Fruit fly (Drosophila melanogaster) whole organism, embryonic: ENCODE measurements around the gene CG1231.

Experiments
- Abd-B ChIP-seq: fragments of 200-800 bp; sonication (Bioruptor generic); optimal IDR thresholded peaks from 2 replicates; lab custom pipeline; 2018; ENCODE audit warnings: missing biosample characterization, mild to moderate bottlenecking, missing genetic modification characterization, moderate library complexity
- Ada2b ChIP-seq: fragments of 200-800 bp; sonication (Bioruptor generic); IDR thresholded peaks from 2 replicates; pipeline ENCODE4 v1.3.6; 2022; ENCODE audit warnings: missing biosample characterization, missing genetic modification characterization
- B-H2 ChIP-seq: fragments of 200-800 bp; sonication (Bioruptor generic); optimal IDR thresholded peaks from 2 replicates; lab custom pipeline; 2018; ENCODE audit warnings: missing biosample characterization, mild to moderate bottlenecking, missing genetic modification characterization
- Bteb2 ChIP-seq: fragments of 200-800 bp; sonication (Bioruptor generic); optimal IDR thresholded peaks from 2 replicates; lab custom pipeline; 2016; ENCODE audit warnings: missing biosample characterization, missing genetic modification characterization
- CG10267 ChIP-seq: fragments of 200-800 bp; sonication (Bioruptor generic); optimal IDR thresholded peaks from 2 replicates; lab custom pipeline; 2018; ENCODE audit warnings: missing biosample characterization, mild to moderate bottlenecking, missing genetic modification characterization, moderate library complexity
- CG10321 ChIP-seq: fragments of 200-800 bp; sonication (Bioruptor generic); IDR thresholded peaks from 2 replicates; pipeline ENCODE4 v1.3.6; 2022; ENCODE audit warnings: missing biosample characterization, missing genetic modification characterization
- CG12236 ChIP-seq: fragments of 200-800 bp; sonication (Bioruptor generic); optimal IDR thresholded peaks from 2 replicates; lab custom pipeline; 2016; ENCODE audit warnings: missing biosample characterization, missing genetic modification characterization
- CG12659 ChIP-seq: fragments of 200-800 bp; sonication (Bioruptor generic); optimal IDR thresholded peaks from 3 replicates; lab custom pipeline; 2017; ENCODE audit warnings: mild to moderate bottlenecking, missing biosample characterization, missing genetic modification reagents, missing genetic modification characterization
- CG13894 ChIP-seq: fragments of 200-800 bp; sonication (Bioruptor generic); optimal IDR thresholded peaks from 3 replicates; lab custom pipeline; 2018; ENCODE audit warnings: missing biosample characterization, mild to moderate bottlenecking, missing genetic modification characterization, moderate library complexity
- CG14860 ChIP-seq: fragments of 200-800 bp; sonication (Bioruptor generic); IDR thresholded peaks from 3 replicates; pipeline ENCODE4 v1.3.6; 2022; ENCODE audit warnings: missing biosample characterization, missing genetic modification characterization; ENCODE audit not compliant: partially characterized antibody
- CG1647 ChIP-seq: fragments of 200-800 bp; sonication (Bioruptor generic); optimal IDR thresholded peaks from 3 replicates; lab custom pipeline; 2016; ENCODE audit warnings: missing biosample characterization, missing genetic modification characterization
- CG16779 ChIP-seq: fragments of 200-800 bp; sonication (Bioruptor generic); IDR thresholded peaks from 2 replicates; pipeline ENCODE4 v1.3.6; 2022; ENCODE audit warnings: missing biosample characterization, missing genetic modification characterization
- CG17829 ChIP-seq: fragments of 200-800 bp; optimal IDR thresholded peaks from 2 replicates; lab custom pipeline; 2019; ENCODE audit warnings: missing biosample characterization, mild to moderate bottlenecking, missing genetic modification characterization, moderate library complexity
- CG2712 ChIP-seq: fragments of 200-800 bp; optimal IDR thresholded peaks from 3 replicates; lab custom pipeline; 2019; ENCODE audit warnings: missing biosample characterization, mild to moderate bottlenecking, missing genetic modification characterization, moderate library complexity
- CG33557 ChIP-seq: fragments of 200-800 bp; sonication (Bioruptor generic); optimal IDR thresholded peaks from 2 replicates; lab custom pipeline; 2019; ENCODE audit warnings: missing biosample characterization, mild to moderate bottlenecking, missing genetic modification characterization, moderate library complexity
- CG42726 ChIP-seq: fragments of 200-800 bp; sonication (Bioruptor generic); IDR thresholded peaks from 2 replicates; pipeline ENCODE4 v1.3.6; 2022; ENCODE audit warnings: missing biosample characterization, missing genetic modification characterization; ENCODE audit not compliant: partially characterized antibody
- CG6765 ChIP-seq: fragments of 200-800 bp; sonication (Bioruptor generic); optimal IDR thresholded peaks from 3 replicates; lab custom pipeline; 2017; ENCODE audit warnings: missing biosample characterization, mild to moderate bottlenecking, missing genetic modification characterization
- CG7357 ChIP-seq: fragments of 200-800 bp; sonication (Bioruptor generic); IDR thresholded peaks from 3 replicates; pipeline ENCODE4 v1.3.6; 2022; ENCODE audit warnings: missing biosample characterization, missing genetic modification characterization
- CG9817 ChIP-seq: fragments of 200-800 bp; sonication (Bioruptor generic); optimal IDR thresholded peaks from 2 replicates; lab custom pipeline; 2018; ENCODE audit warnings: missing biosample characterization, mild to moderate bottlenecking, missing genetic modification characterization, moderate library complexity
- Ets65A ChIP-seq: fragments of 200-800 bp; sonication (Bioruptor generic); peaks from one replicate; lab custom pipeline; 2016; ENCODE audit warnings: missing biosample characterization, missing genetic modification characterization
- Gug ChIP-seq: fragments of 200-800 bp; sonication (Bioruptor generic); IDR thresholded peaks from 4 replicates; pipeline ENCODE4 v1.3.6; 2022; ENCODE audit warnings: missing biosample characterization, missing genetic modification characterization
- H2.0 ChIP-seq: fragments of 200-800 bp; sonication (Bioruptor generic); IDR thresholded peaks from 2 replicates; pipeline ENCODE4 v1.3.6; 2022; ENCODE audit warnings: missing biosample characterization, missing genetic modification characterization
- HmgZ ChIP-seq: fragments of 200-800 bp; sonication (Bioruptor generic); optimal IDR thresholded peaks from 2 replicates; lab custom pipeline; 2018; ENCODE audit warnings: missing biosample characterization, mild to moderate bottlenecking, missing genetic modification characterization
- Max ChIP-seq: fragments of 200-800 bp; sonication (Bioruptor generic); optimal IDR thresholded peaks from 2 replicates; lab custom pipeline; 2016; ENCODE audit warnings: missing biosample characterization, mild to moderate bottlenecking, missing genetic modification characterization
- Med ChIP-seq: fragments of 200-800 bp; sonication (Bioruptor generic); peaks from one replicate; lab custom pipeline; 2016; ENCODE audit warnings: missing biosample characterization, missing genetic modification characterization, mild to moderate bottlenecking, inconsistent platforms, moderate library complexity
- NC2β ChIP-seq: fragments of 200-800 bp; sonication (Bioruptor generic); optimal IDR thresholded peaks from 2 replicates; lab custom pipeline; 2016; ENCODE audit warnings: missing biosample characterization, missing genetic modification characterization
- Oli ChIP-seq: fragments of 200-800 bp; sonication (Bioruptor generic); optimal IDR thresholded peaks from 2 replicates; lab custom pipeline; 2018; ENCODE audit warnings: missing biosample characterization, mild to moderate bottlenecking, missing genetic modification characterization, moderate library complexity
- Pdp1 ChIP-seq, 2 experiments: fragments of 200-800 bp; sonication (Bioruptor generic); optimal IDR thresholded peaks; 3 replicates each; lab custom pipeline; 2016; ENCODE audit warnings: missing biosample characterization in 2 of 2, missing genetic modification characterization in 2 of 2, mild to moderate bottlenecking in 1 of 2, moderate library complexity in 1 of 2
- Sry-δ ChIP-seq: fragments of 200-800 bp; sonication (Bioruptor generic); optimal IDR thresholded peaks from 2 replicates; lab custom pipeline; 2016; ENCODE audit warnings: missing biosample characterization, missing genetic modification characterization
- TFAM ChIP-seq: fragments of 200-800 bp; sonication (Bioruptor generic); optimal IDR thresholded peaks from 2 replicates; lab custom pipeline; 2017; ENCODE audit warnings: missing biosample characterization, missing genetic modification characterization, inconsistent platforms
- Usf ChIP-seq: fragments of 200-800 bp; sonication (Bioruptor generic); optimal IDR thresholded peaks from 2 replicates; lab custom pipeline; 2017; ENCODE audit warnings: missing genotype, missing biosample characterization, missing genetic modification characterization
- Xbp1 ChIP-seq: fragments of 200-800 bp; sonication (Bioruptor generic); optimal IDR thresholded peaks from 3 replicates; lab custom pipeline; 2016; ENCODE audit warnings: missing biosample characterization, mild to moderate bottlenecking, missing genetic modification characterization
- ac ChIP-seq: fragments of 200-800 bp; sonication (Bioruptor generic); optimal IDR thresholded peaks from 3 replicates; lab custom pipeline; 2017; ENCODE audit warnings: missing biosample characterization, mild to moderate bottlenecking, missing genetic modification characterization
- bbx ChIP-seq: fragments of 200-800 bp; sonication (Bioruptor generic); IDR thresholded peaks from 2 replicates; pipeline ENCODE4 v1.3.6; 2022; ENCODE audit warnings: missing biosample characterization, missing genetic modification characterization; ENCODE audit not compliant: partially characterized antibody
- cad ChIP-seq: fragments of >200 bp; optimal IDR thresholded peaks from 2 replicates; lab custom pipeline; 2017; ENCODE audit warnings: missing biosample characterization, missing genetic modification characterization
- cwo ChIP-seq: fragments of 200-800 bp; sonication (Bioruptor generic); optimal IDR thresholded peaks from 3 replicates; lab custom pipeline; 2017; ENCODE audit warnings: missing biosample characterization, missing genetic modification characterization, mild to moderate bottlenecking, moderate library complexity, missing genetic modification reagents
- dm ChIP-seq: fragments of 200-800 bp; sonication (Bioruptor generic); optimal IDR thresholded peaks from 3 replicates; lab custom pipeline; 2016; ENCODE audit warnings: missing biosample characterization, missing genetic modification characterization
- ems ChIP-seq: fragments of 200-800 bp; sonication (Bioruptor generic); optimal IDR thresholded peaks from 3 replicates; lab custom pipeline; 2016; ENCODE audit warnings: missing biosample characterization, missing genetic modification characterization
- gfzf ChIP-seq: fragments of 200-800 bp; sonication (Bioruptor generic); optimal IDR thresholded peaks from 2 replicates; lab custom pipeline; 2016; ENCODE audit warnings: missing biosample characterization, mild to moderate bottlenecking, missing genetic modification characterization, moderate library complexity
- inv ChIP-seq: fragments of 200-800 bp; sonication (Bioruptor generic); IDR thresholded peaks from 2 replicates; pipeline ENCODE4 v1.3.6; 2022; ENCODE audit warnings: missing biosample characterization, missing genetic modification characterization; ENCODE audit not compliant: partially characterized antibody
- jing ChIP-seq: fragments of 200-800 bp; sonication (Bioruptor generic); optimal IDR thresholded peaks from 2 replicates; lab custom pipeline; 2018; ENCODE audit warnings: missing biosample characterization, mild to moderate bottlenecking, missing genetic modification characterization
- mirr ChIP-seq: fragments of 200-800 bp; sonication (Bioruptor generic); optimal IDR thresholded peaks from 3 replicates; lab custom pipeline; 2018; ENCODE audit warnings: missing biosample characterization, mild to moderate bottlenecking, missing genetic modification characterization
- nerfin-2 ChIP-seq: fragments of 200-800 bp; sonication (Bioruptor generic); IDR thresholded peaks from 2 replicates; pipeline ENCODE4 v1.3.6; 2022; ENCODE audit warnings: missing biosample characterization, missing genetic modification characterization; ENCODE audit not compliant: partially characterized antibody
- phol ChIP-seq: fragments of 200-800 bp; sonication (Bioruptor generic); optimal IDR thresholded peaks from 3 replicates; lab custom pipeline; 2018; ENCODE audit warnings: missing biosample characterization, mild to moderate bottlenecking, missing genetic modification characterization, moderate library complexity
- sens ChIP-seq: fragments of 200-800 bp; sonication (Bioruptor generic); peaks from one replicate; lab custom pipeline; 2016; ENCODE audit warnings: missing biosample characterization, missing genetic modification characterization
- sna ChIP-seq: fragments of 200-800 bp; sonication (Bioruptor generic); IDR thresholded peaks from 2 replicates; pipeline ENCODE4 v1.3.6; 2022; ENCODE audit warnings: missing biosample characterization, missing genetic modification characterization; ENCODE audit not compliant: partially characterized antibody
- stwl ChIP-seq: fragments of 200-800 bp; sonication (Bioruptor generic); optimal IDR thresholded peaks from 3 replicates; lab custom pipeline; 2018; ENCODE audit warnings: missing biosample characterization, mild to moderate bottlenecking, missing genetic modification characterization, moderate library complexity
- tna ChIP-seq: fragments of 200-800 bp; sonication (Bioruptor generic); IDR thresholded peaks from 2 replicates; pipeline ENCODE4 v1.3.6; 2022; ENCODE audit warnings: missing biosample characterization, missing genetic modification characterization; ENCODE audit not compliant: partially characterized antibody
- zen2 ChIP-seq: fragments of 200-800 bp; sonication (Bioruptor generic); IDR thresholded peaks from 3 replicates; pipeline ENCODE4 v1.3.6; 2022; ENCODE audit warnings: missing biosample characterization, missing genetic modification characterization; ENCODE audit not compliant: partially characterized antibody

Gene CG1231

dm6 chr3L:324486-324885 is 31.7 kb upstream of the CG1231 start, which contains the start of gene CG32344 (continued):
- TF ChIP-seq sna (GFP tag; lab: Robert Waterston, UW), result peak; percentile 72
- TF ChIP-seq nerfin-2, result peak; percentile 12; the same call in 1 of the 2 replicates
- peak; percentile 57 for TF ChIP-seq sens (GFP tag; lab: Kevin White, UChicago)
- no peak for TF ChIP-seq H2.0 (GFP tag; lab: Robert Waterston, UW)
- no peak for TF ChIP-seq Xbp1 (GFP tag; lab: Kevin White, UChicago)
- TF ChIP-seq mirr, result no peak
- TF ChIP-seq cad, result no peak
- TF ChIP-seq jing, result no peak
- no peak for TF ChIP-seq CG12236 (GFP tag; lab: Kevin White, UChicago)
- TF ChIP-seq CG9817 (tag; lab: Kevin White, UChicago), result no peak
- peak; percentile 57 for TF ChIP-seq HmgZ (tag; lab: Kevin White, UChicago)
- no peak for TF ChIP-seq CG7357 (GFP tag; lab: Robert Waterston, UW)
- no peak for TF ChIP-seq CG10321
- no peak for TF ChIP-seq CG6765
- peak; percentile 58; the same call in 1 of the 2 replicates for TF ChIP-seq bbx (GFP tag; lab: Robert Waterston, UW)
- TF ChIP-seq CG17829 (tag; lab: Kevin White, UChicago), result peak; percentile 33
- peak; percentile 51 for TF ChIP-seq inv (GFP tag; lab: Robert Waterston, UW)
- TF ChIP-seq Ets65A (GFP tag; lab: Kevin White, UChicago), result peak; percentile 56
- no peak for TF ChIP-seq Ada2b (GFP tag; lab: Robert Waterston, UW)
- TF ChIP-seq tna (GFP tag; lab: Robert Waterston, UW), result 0 out of 2 replicates have a peak, but pooled peaks have one; percentile 35
- no peak for TF ChIP-seq CG13894 (tag; lab: Kevin White, UChicago)
- no peak for TF ChIP-seq ems
- TF ChIP-seq CG33557 (GFP tag; lab: Kevin White, UChicago), result no peak
- TF ChIP-seq B-H2, result peak; percentile 40
- no peak for TF ChIP-seq Abd-B (GFP tag; lab: Kevin White, UChicago)
- peak; percentile 83 for TF ChIP-seq gfzf (GFP tag; lab: Kevin White, UChicago)
- peak; percentile 27 for TF ChIP-seq phol
- TF ChIP-seq CG12659 (GFP tag; lab: Kevin White, UChicago), result peak; percentile 16
- peak; percentile 63 for TF ChIP-seq Sry-δ
- no peak for TF ChIP-seq TFAM
- TF ChIP-seq stwl, result peak; percentile 81
- no peak for TF ChIP-seq Oli (tag; lab: Kevin White, UChicago)
- peak; percentile 93 for TF ChIP-seq Max
- TF ChIP-seq Gug, result no peak
- TF ChIP-seq Med (GFP tag; lab: Kevin White, UChicago), result peak; percentile 74
- peak; percentile 78 for TF ChIP-seq cwo (GFP tag; lab: Kevin White, UChicago)
- peak; percentile 59 for TF ChIP-seq CG14860 (GFP tag; lab: Robert Waterston, UW)
- TF ChIP-seq dm (GFP tag; lab: Kevin White, UChicago), result peak; percentile 97
- no peak for TF ChIP-seq CG16779 (GFP tag; lab: Robert Waterston, UW)
- no peak for TF ChIP-seq Bteb2 (GFP tag; lab: Kevin White, UChicago)
- no peak for TF ChIP-seq NC2β (GFP tag; lab: Kevin White, UChicago)
- TF ChIP-seq CG2712 (tag; lab: Kevin White, UChicago), result no peak
- no peak for TF ChIP-seq CG1647 (GFP tag; lab: Kevin White, UChicago)
- TF ChIP-seq CG42726 (GFP tag; lab: Robert Waterston, UW), result peak; percentile 36; the same call in 1 of the 2 replicates
- no peak for TF ChIP-seq ac
- TF ChIP-seq Usf (GFP tag; lab: Kevin White, UChicago), result no peak
- peak in 1 of 2 experiments; percentile 8 for TF ChIP-seq Pdp1 (GFP tag; optimal IDR thresholded peaks at IDR 0.05; lab: Kevin White, UChicago)
- peak; percentile 65; the same call in 2 of the 3 replicates for TF ChIP-seq zen2
- peak; percentile 96 for TF ChIP-seq CG10267
